Worm (Caenorhabditis elegans): Measurements from ENCODE around the gene vwa-8.

Gene vwa-8

ce11 chrX:12990529-12991520 lies at the start of gene vwa-8, which contains the start of gene F11C1.1:
vwa-8 (plus strand) TSS chrX:12991470.
F11C1.1 (minus strand) TSS chrX:12990579.
- TF ChIP-seq unc-62 (GFP tag; optimal IDR thresholded peaks at IDR 0.05), result no peak

- no peak for TF ChIP-seq unc-62 (GFP tag; optimal IDR thresholded peaks at IDR 0.05)
These were observed 49.0 kb upstream of the vwa-8 start for ce11 chrX:12942296-12942695.

- no peak for TF ChIP-seq unc-62 (GFP tag; optimal IDR thresholded peaks at IDR 0.05)
These were observed 48.1 kb upstream of the vwa-8 start, which contains the start of gene gmap-2 for ce11 chrX:12943166-12943565. gmap-2 (minus strand) TSS chrX:12943266.

- TF ChIP-seq unc-62 (GFP tag; optimal IDR thresholded peaks at IDR 0.05), result no peak
These were observed 46.6 kb upstream of the vwa-8 start for ce11 chrX:12944661-12945060.

- TF ChIP-seq unc-62 (GFP tag; optimal IDR thresholded peaks at IDR 0.05), result no peak
These were observed 44.7 kb upstream of the vwa-8 start, which contains the start of gene C05E7.3 for ce11 chrX:12946533-12946932. C05E7.3 (minus strand) TSS chrX:12946633.

- TF ChIP-seq unc-62 (GFP tag; optimal IDR thresholded peaks at IDR 0.05), result no peak
These were observed 40.1 kb upstream of the vwa-8 start for ce11 chrX:12951175-12951574.

- TF ChIP-seq unc-62 (GFP tag; optimal IDR thresholded peaks at IDR 0.05), result no peak
These were observed 32.4 kb upstream of the vwa-8 start for ce11 chrX:12958897-12959296.

- no peak for TF ChIP-seq unc-62 (GFP tag; optimal IDR thresholded peaks at IDR 0.05)
These were observed 26.1 kb upstream of the vwa-8 start, which contains the start of gene frpr-2 for ce11 chrX:12965163-12965562. frpr-2 (plus strand) TSS chrX:12965463.

ce11 chrX:12975595-12976089 lies 15.6 kb upstream of the vwa-8 start, which contains the start of gene ppk-3:
ppk-3 (minus strand) TSS chrX:12975645.
- TF ChIP-seq unc-62 (GFP tag; optimal IDR thresholded peaks at IDR 0.05), result no peak

ce11 chrX:12976774-12977173 lies 14.5 kb upstream of the vwa-8 start, which contains the start of the genes F11C1.4 and F11C1.10:
F11C1.4 (plus strand) TSS chrX:12977074.
F11C1.10 (plus strand) TSS chrX:12977082.
- TF ChIP-seq unc-62 (GFP tag; optimal IDR thresholded peaks at IDR 0.05), result no peak

- TF ChIP-seq unc-62 (GFP tag; optimal IDR thresholded peaks at IDR 0.05), result no peak
These were observed 13.8 kb upstream of the vwa-8 start, which contains the start of gene F11C1.9 for ce11 chrX:12977451-12977850. F11C1.9 (minus strand) TSS chrX:12977551.

- no peak for TF ChIP-seq unc-62 (GFP tag; optimal IDR thresholded peaks at IDR 0.05)
These were observed 12.7 kb upstream of the vwa-8 start for ce11 chrX:12978569-12978968.

ce11 chrX:12979747-12980146 lies 11.5 kb upstream of the vwa-8 start:
- no peak for TF ChIP-seq unc-62 (GFP tag; optimal IDR thresholded peaks at IDR 0.05)

ce11 chrX:12981393-12981792 lies 9.9 kb upstream of the vwa-8 start, which contains the start of gene scav-4:
scav-4 (plus strand) TSS chrX:12981775.
- TF ChIP-seq unc-62 (GFP tag; optimal IDR thresholded peaks at IDR 0.05), result no peak

- no peak for TF ChIP-seq unc-62 (GFP tag; optimal IDR thresholded peaks at IDR 0.05)
These were observed 8.5 kb upstream of the vwa-8 start for ce11 chrX:12982725-12983124.

- no peak for TF ChIP-seq unc-62 (GFP tag; optimal IDR thresholded peaks at IDR 0.05)
These were observed 4.2 kb upstream of the vwa-8 start, which contains the start of gene mff-1 for ce11 chrX:12987119-12987518. mff-1 (minus strand) TSS chrX:12987219.

Data from whole organism, dauer.